Worm (Caenorhabditis elegans) whole organism, mixed stage, embryonic: ENCODE data around the gene tig-2.

Source experiments
- blmp-1 ChIP-seq: fragments of 150-350 bp; optimal IDR thresholded peaks from 2 replicates; lab custom pipeline; 2014; ENCODE audit warnings: missing biosample characterization, missing genetic modification characterization
- lin-13 ChIP-seq: fragments of 150-350 bp; optimal IDR thresholded peaks from 2 replicates; lab custom pipeline; 2014; ENCODE audit warnings: missing biosample characterization, missing genetic modification characterization
- mep-1 ChIP-seq: fragments of 150-350 bp; optimal IDR thresholded peaks from 2 replicates; lab custom pipeline; 2017; ENCODE audit warnings: missing biosample characterization, missing genetic modification reagents, missing genetic modification characterization, inconsistent platforms
- mls-2 ChIP-seq: sonication (generic microtip); optimal IDR thresholded peaks from 2 replicates; lab custom pipeline; 2016; ENCODE audit warnings: mild to moderate bottlenecking, missing genetic modification characterization, moderate library complexity, missing compliant biosample characterization
- nhr-12 ChIP-seq: fragments of 150-350 bp; optimal IDR thresholded peaks from 2 replicates; lab custom pipeline; 2014; ENCODE audit warnings: missing biosample characterization, missing genetic modification characterization
- nhr-237 ChIP-seq: fragments of 150-350 bp; optimal IDR thresholded peaks from 2 replicates; lab custom pipeline; 2014; ENCODE audit warnings: missing biosample characterization, missing genetic modification characterization
- nhr-28 ChIP-seq: fragments of 150-350 bp; optimal IDR thresholded peaks from 2 replicates; lab custom pipeline; 2014; ENCODE audit warnings: missing biosample characterization, missing genetic modification characterization
- nhr-76 ChIP-seq: sonication (generic microtip); optimal IDR thresholded peaks from 2 replicates; lab custom pipeline; 2017; ENCODE audit warnings: missing biosample characterization, missing genetic modification characterization
- pha-4 ChIP-seq: fragments of 150-350 bp; optimal IDR thresholded peaks from 2 replicates; lab custom pipeline; 2018; ENCODE audit warnings: missing biosample characterization, missing genetic modification reagents, missing genetic modification characterization
- snpc-4 ChIP-seq: fragments of 150-350 bp; optimal IDR thresholded peaks from 2 replicates; lab custom pipeline; 2014; ENCODE audit warnings: missing biosample characterization, missing genetic modification characterization

- TF ChIP-seq snpc-4 (tag; lab: Kevin White, UChicago) (no peak), nhr-28 (tag; lab: Kevin White, UChicago) (no peak), pha-4 (tag; lab: Kevin White, UChicago) (no peak), mep-1 (tag; lab: Kevin White, UChicago) (no peak), nhr-12 (tag; lab: Kevin White, UChicago) (no peak), nhr-76 (tag; lab: Kevin White, UChicago) (no peak), lin-13 (tag; lab: Kevin White, UChicago) (no peak), nhr-237 (tag; lab: Kevin White, UChicago) (no peak), mls-2 (tag; lab: Kevin White, UChicago) (no peak), blmp-1 (no peak)
Measured at ce11 chrV:4700189-4700588, 29.8 kb downstream of the tig-2 start, which contains the start of gene ZC266.1.
